Fruit fly (Drosophila melanogaster) whole organism, embryonic: ENCODE results near the gene Lcch3.

Experiments used
- Antp ChIP-seq: fragments of 200-800 bp; sonication (Bioruptor generic); optimal IDR thresholded peaks from 3 replicates; lab custom pipeline; 2016; ENCODE audit warnings: missing biosample characterization, missing genetic modification characterization
- CG10147 ChIP-seq: fragments of 200-800 bp; sonication (Bioruptor generic); optimal IDR thresholded peaks from 2 replicates; lab custom pipeline; 2019; ENCODE audit warnings: missing biosample characterization, mild to moderate bottlenecking, missing genetic modification characterization, moderate library complexity
- CG12659 ChIP-seq: fragments of 200-800 bp; sonication (Bioruptor generic); optimal IDR thresholded peaks from 3 replicates; lab custom pipeline; 2017; ENCODE audit warnings: mild to moderate bottlenecking, missing biosample characterization, missing genetic modification reagents, missing genetic modification characterization
- CG13123 ChIP-seq: fragments of 200-800 bp; sonication (Bioruptor generic); optimal IDR thresholded peaks from 2 replicates; lab custom pipeline; 2016; ENCODE audit warnings: missing biosample characterization, missing genetic modification characterization
- CG14710 ChIP-seq: fragments of 200-800 bp; sonication (Bioruptor generic); optimal IDR thresholded peaks from 3 replicates; lab custom pipeline; 2019; ENCODE audit warnings: missing biosample characterization, mild to moderate bottlenecking, missing genetic modification characterization, moderate library complexity
- CG17385 ChIP-seq: fragments of 200-800 bp; sonication (Bioruptor generic); optimal IDR thresholded peaks from 3 replicates; lab custom pipeline; 2018; ENCODE audit warnings: missing biosample characterization, mild to moderate bottlenecking, missing genetic modification characterization
- CG18011 ChIP-seq: fragments of 200-800 bp; sonication (Bioruptor generic); optimal IDR thresholded peaks from 2 replicates; lab custom pipeline; 2017; ENCODE audit warnings: missing biosample characterization, missing genetic modification characterization, mild to moderate bottlenecking, moderate library complexity, missing genotype
- CG2199 ChIP-seq: fragments of 200-800 bp; sonication (Bioruptor generic); IDR thresholded peaks from 3 replicates; pipeline ENCODE4 v1.3.6; 2022; ENCODE audit warnings: missing biosample characterization, missing genetic modification characterization
- CG30020 ChIP-seq: fragments of 200-800 bp; optimal IDR thresholded peaks from 2 replicates; lab custom pipeline; 2019; ENCODE audit warnings: missing biosample characterization, mild to moderate bottlenecking, missing genetic modification characterization, moderate library complexity
- CG32532 ChIP-seq: fragments of 200-800 bp; sonication (Bioruptor generic); IDR thresholded peaks from 2 replicates; pipeline ENCODE4 v1.3.6; 2022; ENCODE audit warnings: missing biosample characterization, missing genetic modification characterization
- CG4404 ChIP-seq: fragments of 200-800 bp; sonication (Bioruptor generic); IDR thresholded peaks from 2 replicates; pipeline ENCODE4 v1.3.6; 2022; ENCODE audit warnings: missing biosample characterization, missing genetic modification characterization
- CG6791 ChIP-seq: fragments of 200-800 bp; sonication (Bioruptor generic); IDR thresholded peaks from 3 replicates; pipeline ENCODE4 v1.3.6; 2022; ENCODE audit warnings: missing biosample characterization, missing genetic modification characterization; ENCODE audit not compliant: partially characterized antibody
- CG8290 ChIP-seq, 3 experiments: fragments of 200-800 bp; sonication (Bioruptor generic); optimal IDR thresholded peaks; 2 replicates each; lab custom pipeline; 2016 to 2019; ENCODE audit warnings: missing biosample characterization in 3 of 3, missing genetic modification characterization in 3 of 3, mild to moderate bottlenecking in 2 of 3, moderate library complexity in 1 of 3
- Dp ChIP-seq: fragments of 200-800 bp; sonication (Bioruptor generic); optimal IDR thresholded peaks from 2 replicates; lab custom pipeline; 2018; ENCODE audit warnings: missing biosample characterization, mild to moderate bottlenecking, missing genetic modification characterization, moderate library complexity
- Ets97D ChIP-seq: fragments of 200-800 bp; sonication (Bioruptor generic); optimal IDR thresholded peaks from 3 replicates; lab custom pipeline; 2016; ENCODE audit warnings: missing biosample characterization, missing genetic modification characterization
- HLH4C ChIP-seq: fragments of 200-800 bp; sonication (Bioruptor generic); IDR thresholded peaks from 3 replicates; pipeline ENCODE4 v1.3.6; 2022; ENCODE audit warnings: missing biosample characterization, missing genetic modification characterization; ENCODE audit not compliant: partially characterized antibody
- Hr78 ChIP-seq, 2 experiments: fragments of 200-800 bp in 1 of 2; fragments of >200 bp in 1 of 2; sonication (Bioruptor generic) in 1 of 2; optimal IDR thresholded peaks; 2 replicates each; lab custom pipeline; 2017 to 2019; ENCODE audit warnings: missing biosample characterization in 2 of 2, missing genetic modification characterization in 2 of 2, mild to moderate bottlenecking in 1 of 2, moderate library complexity in 1 of 2
- Hsf ChIP-seq: fragments of 200-800 bp; sonication (Bioruptor generic); optimal IDR thresholded peaks from 3 replicates; lab custom pipeline; 2016; ENCODE audit warnings: missing biosample characterization, missing genetic modification characterization
- Lhr ChIP-seq: fragments of 200-800 bp; sonication (Bioruptor generic); optimal IDR thresholded peaks from 3 replicates; lab custom pipeline; 2017; ENCODE audit warnings: mild to moderate bottlenecking, missing biosample characterization, missing genetic modification reagents, missing genetic modification characterization
- Med ChIP-seq: fragments of 200-800 bp; sonication (Bioruptor generic); peaks from one replicate; lab custom pipeline; 2016; ENCODE audit warnings: missing biosample characterization, missing genetic modification characterization, mild to moderate bottlenecking, inconsistent platforms, moderate library complexity
- Nf-YC ChIP-seq: fragments of 200-800 bp; optimal IDR thresholded peaks from 3 replicates; lab custom pipeline; 2019; ENCODE audit warnings: missing biosample characterization, mild to moderate bottlenecking, missing genetic modification characterization, moderate library complexity
- Opbp ChIP-seq: fragments of 200-800 bp; sonication (Bioruptor generic); IDR thresholded peaks from 3 replicates; pipeline ENCODE4 v1.3.6; 2022; ENCODE audit warnings: missing biosample characterization, missing genetic modification characterization; ENCODE audit not compliant: partially characterized antibody
- Pdp1 ChIP-seq, 2 experiments: fragments of 200-800 bp; sonication (Bioruptor generic); optimal IDR thresholded peaks; 3 replicates each; lab custom pipeline; 2016; ENCODE audit warnings: missing biosample characterization in 2 of 2, missing genetic modification characterization in 2 of 2, mild to moderate bottlenecking in 1 of 2, moderate library complexity in 1 of 2
- Rfx ChIP-seq: fragments of 200-800 bp; sonication (Bioruptor generic); IDR thresholded peaks from 2 replicates; pipeline ENCODE4 v1.3.6; 2022; ENCODE audit warnings: missing biosample characterization, missing genetic modification characterization
- Scr ChIP-seq: fragments of 200-800 bp; sonication (Bioruptor generic); IDR thresholded peaks from 2 replicates; pipeline ENCODE4 v1.3.6; 2022; ENCODE audit warnings: missing biosample characterization, missing genetic modification characterization; ENCODE audit not compliant: partially characterized antibody
- amos ChIP-seq: fragments of 200-800 bp; sonication (Bioruptor generic); IDR thresholded peaks from 2 replicates; pipeline ENCODE4 v1.3.6; 2022; ENCODE audit warnings: missing biosample characterization, missing genetic modification characterization; ENCODE audit not compliant: partially characterized antibody
- bbx ChIP-seq: fragments of 200-800 bp; sonication (Bioruptor generic); IDR thresholded peaks from 2 replicates; pipeline ENCODE4 v1.3.6; 2022; ENCODE audit warnings: missing biosample characterization, missing genetic modification characterization; ENCODE audit not compliant: partially characterized antibody
- btn ChIP-seq: fragments of 200-800 bp; sonication (Bioruptor generic); optimal IDR thresholded peaks from 2 replicates; lab custom pipeline; 2016; ENCODE audit warnings: missing biosample characterization, missing genetic modification characterization
- cg ChIP-seq: fragments of 200-800 bp; sonication (Bioruptor generic); optimal IDR thresholded peaks from 3 replicates; lab custom pipeline; 2019; ENCODE audit warnings: missing biosample characterization, mild to moderate bottlenecking, missing genetic modification characterization, moderate library complexity
- chinmo ChIP-seq: fragments of 200-800 bp; sonication (Bioruptor generic); IDR thresholded peaks from 4 replicates; pipeline ENCODE4 v1.3.6; 2022; ENCODE audit warnings: missing biosample characterization, missing genetic modification characterization; ENCODE audit not compliant: partially characterized antibody
- crc ChIP-seq: fragments of 200-800 bp; sonication (Bioruptor generic); optimal IDR thresholded peaks from 2 replicates; lab custom pipeline; 2016; ENCODE audit warnings: missing biosample characterization, missing genetic modification characterization
- exex ChIP-seq: fragments of 200-800 bp; sonication (Bioruptor generic); optimal IDR thresholded peaks from 4 replicates; lab custom pipeline; 2018; ENCODE audit warnings: missing biosample characterization, mild to moderate bottlenecking, missing genetic modification characterization, moderate library complexity
- gfzf ChIP-seq: fragments of 200-800 bp; sonication (Bioruptor generic); optimal IDR thresholded peaks from 2 replicates; lab custom pipeline; 2016; ENCODE audit warnings: missing biosample characterization, mild to moderate bottlenecking, missing genetic modification characterization, moderate library complexity
- lab ChIP-seq: fragments of 200-800 bp; sonication (Bioruptor generic); optimal IDR thresholded peaks from 3 replicates; lab custom pipeline; 2017; ENCODE audit warnings: missing biosample characterization, missing genetic modification characterization, mild to moderate bottlenecking, moderate library complexity, missing genetic modification reagents
- mirr ChIP-seq: fragments of 200-800 bp; sonication (Bioruptor generic); optimal IDR thresholded peaks from 3 replicates; lab custom pipeline; 2018; ENCODE audit warnings: missing biosample characterization, mild to moderate bottlenecking, missing genetic modification characterization
- nmo ChIP-seq: fragments of 200-800 bp; sonication (Bioruptor generic); optimal IDR thresholded peaks from 2 replicates; lab custom pipeline; 2018; ENCODE audit warnings: missing biosample characterization, mild to moderate bottlenecking, missing genetic modification characterization, moderate library complexity
- run ChIP-seq: fragments of 200-800 bp; sonication (Bioruptor generic); optimal IDR thresholded peaks from 3 replicates; lab custom pipeline; 2018; ENCODE audit warnings: missing biosample characterization, mild to moderate bottlenecking, missing genetic modification characterization
- vvl ChIP-seq: fragments of 200-800 bp; sonication (Bioruptor generic); IDR thresholded peaks from 2 replicates; pipeline ENCODE4 v1.3.6; 2022; ENCODE audit warnings: missing biosample characterization, missing genetic modification characterization

Gene Lcch3

DNA sequence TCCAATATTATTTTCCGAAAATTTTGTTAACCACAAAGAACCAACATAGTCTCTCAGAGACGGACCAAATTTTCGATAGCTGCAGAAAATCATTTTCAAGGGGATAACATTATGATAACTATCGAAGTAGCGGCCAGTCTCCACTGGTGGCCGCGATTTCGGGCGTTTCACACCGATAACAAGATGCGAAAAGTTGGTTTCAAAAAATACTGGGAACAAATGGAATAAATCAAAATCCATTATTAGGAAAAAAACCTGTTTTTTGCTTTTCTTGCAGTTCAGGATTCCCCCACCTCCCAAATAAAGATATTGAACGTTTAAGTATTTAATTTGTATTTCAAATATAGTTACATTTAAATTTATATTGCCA is 37.7 kb upstream of the Lcch3 start, which contains the start of gene tay (continued):
- no peak for TF ChIP-seq lab (GFP tag; lab: Kevin White, UChicago)
- no peak for TF ChIP-seq CG10147 (GFP tag; lab: Kevin White, UChicago)
- TF ChIP-seq CG14710 (tag; lab: Kevin White, UChicago): peak; percentile 21
- TF ChIP-seq Rfx (GFP tag; lab: Robert Waterston, UW): peak; percentile 63; the same call in 1 of the 2 replicates
- peak; percentile 45 for TF ChIP-seq gfzf (GFP tag; lab: Kevin White, UChicago)
- TF ChIP-seq Scr (GFP tag; lab: Robert Waterston, UW): peak; percentile 63
- TF ChIP-seq chinmo: 0 out of 4 replicates have a peak, but pooled peaks have one; percentile 41
- TF ChIP-seq HLH4C (GFP tag; lab: Robert Waterston, UW): peak; percentile 74
- TF ChIP-seq Hr78 (GFP tag; optimal IDR thresholded peaks at IDR 0.05; lab: Kevin White, UChicago): peak in 1 of 2 experiments; percentile 66
- no peak for TF ChIP-seq cg
- TF ChIP-seq CG30020: peak; percentile 97
- TF ChIP-seq nmo (GFP tag; lab: Kevin White, UChicago): peak; percentile 39
- TF ChIP-seq CG18011 (GFP tag; lab: Kevin White, UChicago): no peak
- TF ChIP-seq Opbp (GFP tag; lab: Robert Waterston, UW): peak; percentile 79
- no peak for TF ChIP-seq CG4404 (GFP tag; lab: Robert Waterston, UW)
- TF ChIP-seq CG17385: no peak
- TF ChIP-seq Antp (GFP tag; lab: Kevin White, UChicago): peak; percentile 31
- TF ChIP-seq CG8290 (GFP tag; optimal IDR thresholded peaks at IDR 0.05; lab: Kevin White, UChicago): peak; percentile 47
- no peak for TF ChIP-seq CG8290 (tag; optimal IDR thresholded peaks at IDR 0.05; lab: Kevin White, UChicago)
- TF ChIP-seq Lhr: peak; percentile 47
- TF ChIP-seq vvl: peak; percentile 46
- TF ChIP-seq run (tag; lab: Kevin White, UChicago): no peak
- peak; percentile 64; the same call in 2 of the 3 replicates for TF ChIP-seq CG6791
- TF ChIP-seq amos: peak; percentile 82
- peak; percentile 6 for TF ChIP-seq Dp (GFP tag; lab: Kevin White, UChicago)
- TF ChIP-seq CG12659 (GFP tag; lab: Kevin White, UChicago): peak; percentile 74
- peak; percentile 81 for TF ChIP-seq bbx (GFP tag; lab: Robert Waterston, UW)
- peak; percentile 32 for TF ChIP-seq Ets97D (GFP tag; lab: Kevin White, UChicago)
- TF ChIP-seq Pdp1 (GFP tag; optimal IDR thresholded peaks at IDR 0.05; lab: Kevin White, UChicago): peak in 1 of 2 experiments; percentile 34
- TF ChIP-seq CG13123 (GFP tag; lab: Kevin White, UChicago): no peak
- TF ChIP-seq CG32532 (GFP tag; lab: Robert Waterston, UW): peak; percentile 37; the same call in 1 of the 2 replicates
- TF ChIP-seq CG2199 (GFP tag; lab: Robert Waterston, UW): peak; percentile 55; the same call in 2 of the 3 replicates
- peak; percentile 83 for TF ChIP-seq Med (GFP tag; lab: Kevin White, UChicago)
- TF ChIP-seq, all 482 proteins: peak for 90

DNA sequence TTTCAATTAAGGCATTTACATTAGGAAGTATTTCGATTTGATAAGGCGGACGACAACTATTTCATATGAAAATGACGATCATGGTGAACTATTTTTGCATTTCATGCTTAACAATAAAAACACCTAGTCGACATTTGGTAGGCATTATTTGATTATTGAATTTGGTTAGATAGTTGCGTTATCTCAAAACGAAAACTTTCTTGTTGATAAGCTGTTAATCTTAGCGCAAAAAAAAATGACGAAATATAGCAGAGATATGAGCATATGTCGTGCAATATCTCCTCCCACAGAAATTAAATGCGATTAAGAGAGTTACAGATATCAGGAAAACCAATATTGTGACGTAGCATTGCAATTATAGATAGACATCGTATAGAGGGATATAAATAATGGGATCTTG is 36.1 kb upstream of the Lcch3 start:
- peak; percentile 60 for TF ChIP-seq mirr (GFP tag; lab: Kevin White, UChicago)
- TF ChIP-seq btn (GFP tag; lab: Kevin White, UChicago): no peak
- TF ChIP-seq exex (tag; lab: Kevin White, UChicago): peak; percentile 89
- TF ChIP-seq Nf-YC (tag; lab: Kevin White, UChicago): no peak
- no peak for TF ChIP-seq Hsf (GFP tag; lab: Kevin White, UChicago)
- no peak for TF ChIP-seq crc (GFP tag; lab: Kevin White, UChicago)
